Worm (Caenorhabditis elegans): ENCODE results near the gene ZK809.9.

DNA sequence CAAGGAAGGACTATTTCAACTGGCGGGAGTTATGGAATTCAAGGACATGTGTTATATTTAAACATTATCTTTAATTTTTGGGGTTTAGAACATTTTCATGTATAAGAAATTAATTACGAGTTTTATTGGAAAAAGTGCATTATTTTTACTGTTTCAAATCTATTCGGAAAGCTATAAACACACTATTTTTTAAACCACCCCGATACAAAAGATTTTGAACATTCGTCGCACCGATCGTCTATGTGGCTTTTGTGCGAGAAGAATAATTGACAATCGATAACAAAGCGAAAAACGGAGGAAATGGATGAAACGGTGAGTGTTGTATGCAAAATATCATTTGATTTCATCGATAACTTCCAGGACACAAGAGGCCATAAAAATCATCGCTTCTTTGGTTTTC, at the start of gene ZK809.9:
- TF ChIP-seq C04F5.9 (tag; optimal IDR thresholded peaks at IDR 0.05), result no peak
- TF ChIP-seq ama-1 (optimal IDR thresholded peaks at IDR 0.05), result no peak
- no peak for TF ChIP-seq lsy-2 (tag; optimal IDR thresholded peaks at IDR 0.05)
- no peak for TF ChIP-seq nhr-237 (tag; optimal IDR thresholded peaks at IDR 0.05)
- no peak for TF ChIP-seq unc-62 (GFP tag; optimal IDR thresholded peaks at IDR 0.05)

Data from whole organism, L1 larva.